Fruit fly (Drosophila melanogaster) whole organism, wandering third instar larva: ENCODE data around the gene CG32280.

Experiments
- Dfd ChIP-seq: fragments of >200 bp; optimal IDR thresholded peaks from 2 replicates; lab custom pipeline; 2017; ENCODE audit warnings: missing biosample characterization, missing genetic modification characterization
- Dif ChIP-seq: fragments of 200-275, 200-300 bp; sonication (Bioruptor generic); optimal IDR thresholded peaks from 2 replicates; lab custom pipeline; 2018; ENCODE audit warnings: missing biosample characterization, missing genetic modification characterization; ENCODE audit not compliant: partially characterized antibody
- Jra ChIP-seq: sonication (Bioruptor generic); optimal IDR thresholded peaks from 2 replicates; lab custom pipeline; 2016; ENCODE audit warnings: missing biosample characterization, missing genetic modification characterization
- OdsH ChIP-seq: fragments of 200-800 bp; sonication (Bioruptor generic); optimal IDR thresholded peaks from 2 replicates; lab custom pipeline; 2016; ENCODE audit warnings: missing biosample characterization, mild to moderate bottlenecking, missing genetic modification characterization
- fru ChIP-seq: fragments of 200-800 bp; sonication (Bioruptor generic); optimal IDR thresholded peaks from 3 replicates; lab custom pipeline; 2016; ENCODE audit warnings: missing biosample characterization, mild to moderate bottlenecking, missing genetic modification characterization
- h ChIP-seq: fragments of 200-800 bp; sonication (Bioruptor generic); optimal IDR thresholded peaks from 3 replicates; lab custom pipeline; 2016; ENCODE audit warnings: missing biosample characterization, mild to moderate bottlenecking, missing genetic modification characterization
- lola ChIP-seq: fragments of >200 bp; optimal IDR thresholded peaks from 2 replicates; lab custom pipeline; 2017; ENCODE audit warnings: missing biosample characterization, missing genetic modification characterization
- psq ChIP-seq: fragments of 200-800 bp; sonication (Bioruptor generic); optimal IDR thresholded peaks from 3 replicates; lab custom pipeline; 2017; ENCODE audit warnings: missing biosample characterization, mild to moderate bottlenecking, missing genetic modification characterization, moderate library complexity
- sv ChIP-seq: fragments of 200-800 bp; sonication (Bioruptor generic); optimal IDR thresholded peaks from 3 replicates; lab custom pipeline; 2016; ENCODE audit warnings: missing biosample characterization, missing genetic modification characterization
- tai ChIP-seq: sonication (Bioruptor generic); optimal IDR thresholded peaks from 2 replicates; lab custom pipeline; 2016; ENCODE audit warnings: missing biosample characterization, missing genetic modification characterization
- usp ChIP-seq: fragments of >200 bp; optimal IDR thresholded peaks from 2 replicates; lab custom pipeline; 2017; ENCODE audit warnings: missing biosample characterization, missing genetic modification characterization

- TF ChIP-seq psq (GFP tag; lab: Kevin White, UChicago): no peak
- no peak for TF ChIP-seq fru
- TF ChIP-seq Dfd (GFP tag; lab: Kevin White, UChicago): no peak
- TF ChIP-seq Jra (GFP tag; lab: Kevin White, UChicago): no peak
- TF ChIP-seq Dif (GFP tag; lab: Kevin White, UChicago): no peak
- no peak for TF ChIP-seq usp (GFP tag; lab: Kevin White, UChicago)
- TF ChIP-seq lola (GFP tag; lab: Kevin White, UChicago): no peak
- no peak for TF ChIP-seq h (GFP tag; lab: Kevin White, UChicago)
- no peak for TF ChIP-seq sv (GFP tag; lab: Kevin White, UChicago)
- TF ChIP-seq tai (GFP tag; lab: Kevin White, UChicago): no peak
- TF ChIP-seq OdsH: no peak
Measured at dm6 chr3L:3162584-3162983, 2.4 kb upstream of the CG32280 start.
